Worm (Caenorhabditis elegans) whole organism, L2 larva: ENCODE data around the gene C06H2.2.

Experiments
- C34F6.9 ChIP-seq: fragments of 150-350 bp; optimal IDR thresholded peaks from 2 replicates; lab custom pipeline; 2014; ENCODE audit warnings: missing biosample characterization, missing genetic modification characterization
- F13H6.1 ChIP-seq: sonication (generic microtip); optimal IDR thresholded peaks from 2 replicates; lab custom pipeline; 2016; ENCODE audit warnings: missing genetic modification characterization, missing compliant biosample characterization
- R02D3.7 ChIP-seq: fragments of 150-350 bp; optimal IDR thresholded peaks from 2 replicates; lab custom pipeline; 2014; ENCODE audit warnings: missing biosample characterization, missing genetic modification characterization
- Y55F3AM.14 ChIP-seq: fragments of 200-800 bp; sonication (Bioruptor generic); optimal IDR thresholded peaks from 2 replicates; lab custom pipeline; 2018; ENCODE audit warnings: mild to moderate bottlenecking, missing genetic modification characterization, missing compliant biosample characterization
- ZK546.5 ChIP-seq: sonication (generic microtip); optimal IDR thresholded peaks from 2 replicates; lab custom pipeline; 2017; ENCODE audit warnings: missing biosample characterization, missing genetic modification characterization
- alr-1 ChIP-seq: fragments of 150-350 bp; optimal IDR thresholded peaks from 2 replicates; lab custom pipeline; 2014; ENCODE audit warnings: missing biosample characterization, missing genetic modification characterization
- aly-2 ChIP-seq: fragments of 150-350 bp; optimal IDR thresholded peaks from 2 replicates; lab custom pipeline; 2014; ENCODE audit warnings: missing biosample characterization, missing genetic modification characterization
- ama-1 ChIP-seq: fragments of 150-350 bp; optimal IDR thresholded peaks from 2 replicates; lab custom pipeline; 2018; ENCODE audit warnings: inconsistent platforms
- ceh-16 ChIP-seq: fragments of 150-350 bp; optimal IDR thresholded peaks from 2 replicates; lab custom pipeline; 2014; ENCODE audit warnings: missing biosample characterization, missing genetic modification characterization
- ceh-82 ChIP-seq: fragments of 150-350 bp; optimal IDR thresholded peaks from 2 replicates; lab custom pipeline; 2014; ENCODE audit warnings: missing biosample characterization, missing genetic modification characterization
- dmd-4 ChIP-seq: sonication (generic microtip); optimal IDR thresholded peaks from 2 replicates; lab custom pipeline; 2017; ENCODE audit warnings: missing biosample characterization, missing genetic modification characterization
- egl-27 ChIP-seq: sonication (generic microtip); optimal IDR thresholded peaks from 3 replicates; lab custom pipeline; 2017; ENCODE audit warnings: missing biosample characterization, missing genetic modification reagents, missing genetic modification characterization
- fos-1 ChIP-seq: fragments of 150-350 bp; optimal IDR thresholded peaks from 2 replicates; lab custom pipeline; 2014; ENCODE audit warnings: missing biosample characterization, missing genetic modification characterization
- gmeb-1 ChIP-seq: fragments of 150-350 bp; optimal IDR thresholded peaks from 2 replicates; lab custom pipeline; 2014; ENCODE audit warnings: missing biosample characterization, missing genetic modification characterization
- lin-11 ChIP-seq: fragments of 150-350 bp; sonication (generic microtip); optimal IDR thresholded peaks from 2 replicates; lab custom pipeline; 2014; ENCODE audit warnings: missing biosample characterization, missing genetic modification characterization, inconsistent platforms, mixed read lengths
- lin-13 ChIP-seq: fragments of 150-350 bp; optimal IDR thresholded peaks from 2 replicates; lab custom pipeline; 2014; ENCODE audit warnings: missing biosample characterization, missing genetic modification reagents, missing genetic modification characterization
- lin-39 ChIP-seq: fragments of 150-350 bp; optimal IDR thresholded peaks from 2 replicates; lab custom pipeline; 2014; ENCODE audit warnings: missing biosample characterization, missing genetic modification reagents, missing genetic modification characterization
- lsy-2 ChIP-seq, 2 experiments: fragments of 150-350 bp in 1 of 2; sonication (generic microtip) in 1 of 2; optimal IDR thresholded peaks; 2 replicates each; lab custom pipeline; 2014 to 2017; ENCODE audit warnings: missing biosample characterization in 2 of 2, missing genetic modification characterization in 2 of 2
- mab-5 ChIP-seq: fragments of 150-350 bp; optimal IDR thresholded peaks from 2 replicates; lab custom pipeline; 2014; ENCODE audit warnings: missing biosample characterization, missing genetic modification characterization
- mdl-1 ChIP-seq, 2 experiments: fragments of 150-350 bp in 1 of 2; sonication (generic microtip) in 1 of 2; optimal IDR thresholded peaks; 2 replicates each; lab custom pipeline; 2017; ENCODE audit warnings: missing biosample characterization in 2 of 2, missing genetic modification characterization in 2 of 2
- nhr-10 ChIP-seq: sonication (generic microtip); optimal IDR thresholded peaks from 2 replicates; lab custom pipeline; 2017; ENCODE audit warnings: missing biosample characterization, missing genetic modification characterization
- nhr-11 ChIP-seq: fragments of 150-350 bp; optimal IDR thresholded peaks from 2 replicates; lab custom pipeline; 2014; ENCODE audit warnings: missing biosample characterization, missing genetic modification characterization
- nhr-12 ChIP-seq: fragments of 150-350 bp; optimal IDR thresholded peaks from 2 replicates; lab custom pipeline; 2014; ENCODE audit warnings: missing biosample characterization, missing genetic modification characterization
- nhr-21 ChIP-seq: fragments of 150-350 bp; optimal IDR thresholded peaks from 2 replicates; lab custom pipeline; 2014; ENCODE audit warnings: missing biosample characterization, missing genetic modification characterization
- nhr-23 ChIP-seq: fragments of 150-350 bp; optimal IDR thresholded peaks from 2 replicates; lab custom pipeline; 2014; ENCODE audit warnings: missing biosample characterization, missing genetic modification reagents, missing genetic modification characterization
- nhr-237 ChIP-seq: fragments of 150-350 bp; optimal IDR thresholded peaks from 2 replicates; lab custom pipeline; 2014; ENCODE audit warnings: missing biosample characterization, missing genetic modification characterization
- nhr-25 ChIP-seq: fragments of 150-350 bp; sonication (generic microtip); optimal IDR thresholded peaks from 3 replicates; lab custom pipeline; 2014; ENCODE audit warnings: missing biosample characterization, missing genetic modification characterization
- nhr-6 ChIP-seq: fragments of 150-350 bp; optimal IDR thresholded peaks from 2 replicates; lab custom pipeline; 2014; ENCODE audit warnings: missing biosample characterization, missing genetic modification characterization
- nhr-77 ChIP-seq: fragments of 150-350 bp; optimal IDR thresholded peaks from 2 replicates; lab custom pipeline; 2014; ENCODE audit warnings: missing biosample characterization, missing genetic modification characterization
- peb-1 ChIP-seq: fragments of 150-350 bp; optimal IDR thresholded peaks from 2 replicates; lab custom pipeline; 2014; ENCODE audit warnings: missing biosample characterization, missing genetic modification characterization
- sem-4 ChIP-seq: fragments of 150-350 bp; optimal IDR thresholded peaks from 2 replicates; lab custom pipeline; 2014; ENCODE audit warnings: missing biosample characterization, missing genetic modification reagents, missing genetic modification characterization
- skn-1 ChIP-seq: sonication (generic microtip); optimal IDR thresholded peaks from 2 replicates; lab custom pipeline; 2017; ENCODE audit warnings: missing biosample characterization, missing genetic modification characterization
- sma-3 ChIP-seq: sonication (generic microtip); optimal IDR thresholded peaks from 2 replicates; lab custom pipeline; 2016; ENCODE audit warnings: missing genetic modification reagents, missing genetic modification characterization, missing compliant biosample characterization
- sma-9 ChIP-seq, 2 experiments: fragments of 150-350 bp in 1 of 2; sonication (generic microtip) in 1 of 2; optimal IDR thresholded peaks; 2 replicates each; lab custom pipeline; 2014 to 2016; ENCODE audit warnings: missing genetic modification characterization in 2 of 2, mild to moderate bottlenecking in 1 of 2, missing biosample characterization in 1 of 2, missing compliant biosample characterization in 1 of 2, missing genetic modification reagents in 1 of 2, moderate library complexity in 1 of 2
- snpc-4 ChIP-seq: fragments of 150-350 bp; optimal IDR thresholded peaks from 2 replicates; lab custom pipeline; 2014; ENCODE audit warnings: missing biosample characterization, missing genetic modification characterization
- unc-39 ChIP-seq: fragments of 150-350 bp; optimal IDR thresholded peaks from 2 replicates; lab custom pipeline; 2014; ENCODE audit warnings: missing biosample characterization, missing genetic modification characterization
- unc-55 ChIP-seq: fragments of 150-350 bp; sonication (generic microtip); optimal IDR thresholded peaks from 3 replicates; lab custom pipeline; 2014; ENCODE audit warnings: missing biosample characterization, missing genetic modification reagents, missing genetic modification characterization
- unc-62 ChIP-seq: fragments of 150-350 bp; optimal IDR thresholded peaks from 2 replicates; lab custom pipeline; 2014; ENCODE audit warnings: missing biosample characterization, missing genetic modification reagents, missing genetic modification characterization
- zag-1 ChIP-seq: fragments of 150-350 bp; optimal IDR thresholded peaks from 2 replicates; lab custom pipeline; 2014; ENCODE audit warnings: missing biosample characterization, missing genetic modification characterization
- ztf-1 ChIP-seq: fragments of 200-800 bp; sonication (Bioruptor generic); conservative IDR thresholded peaks from 2 replicates; pipeline ENCODE4 v1.3.6; 2022; ENCODE audit warnings: missing genetic modification characterization, missing compliant biosample characterization
- ztf-11 ChIP-seq: sonication (generic microtip); optimal IDR thresholded peaks from 2 replicates; lab custom pipeline; 2017; ENCODE audit warnings: missing biosample characterization, missing genetic modification characterization

The C06H2.2 gene

ce11 chrV:11127197-11127596 lies 2.2 kb downstream of the C06H2.2 start, which contains the start of gene jmjd-5:
jmjd-5 (plus strand) TSS chrV:11127497.
- no peak for TF ChIP-seq ztf-1 (GFP tag; lab: Robert Waterston, UW)
- no peak for TF ChIP-seq C34F6.9
- TF ChIP-seq alr-1 (tag; lab: Kevin White, UChicago): no peak
- no peak for TF ChIP-seq nhr-237 (tag; lab: Kevin White, UChicago)
- no peak for TF ChIP-seq Y55F3AM.14 (GFP tag; lab: Kevin White, UChicago)
- TF ChIP-seq nhr-77: no peak
- no peak for TF ChIP-seq F13H6.1 (tag; lab: Kevin White, UChicago)
- TF ChIP-seq sem-4 (tag; lab: Kevin White, UChicago): no peak
- no peak for TF ChIP-seq ztf-11
- TF ChIP-seq dmd-4: no peak
- TF ChIP-seq nhr-23 (tag; lab: Kevin White, UChicago): no peak
- no peak for TF ChIP-seq nhr-10 (tag; lab: Kevin White, UChicago)
- no peak for TF ChIP-seq ceh-16 (tag; lab: Kevin White, UChicago)

DNA sequence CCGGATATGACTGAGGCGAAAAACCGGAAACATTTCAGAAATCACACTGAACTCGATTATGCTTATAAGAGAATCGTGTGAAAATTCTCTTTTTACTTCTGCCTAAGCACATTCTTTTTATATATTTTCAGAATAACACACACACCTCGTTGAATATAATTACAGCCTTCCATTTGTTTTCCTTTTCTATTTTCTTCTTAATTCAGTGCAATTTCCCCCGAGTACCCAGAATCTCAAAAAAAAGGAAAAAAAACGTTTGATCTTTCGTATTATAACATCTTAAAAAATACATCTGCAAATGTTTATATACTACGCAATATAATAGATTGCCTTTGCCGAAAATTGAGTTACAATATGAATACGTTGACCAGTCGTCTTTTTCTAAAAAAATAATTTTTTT lies 6.8 kb downstream of the C06H2.2 start:
- TF ChIP-seq lin-39 (tag; lab: Kevin White, UChicago): no peak

DNA sequence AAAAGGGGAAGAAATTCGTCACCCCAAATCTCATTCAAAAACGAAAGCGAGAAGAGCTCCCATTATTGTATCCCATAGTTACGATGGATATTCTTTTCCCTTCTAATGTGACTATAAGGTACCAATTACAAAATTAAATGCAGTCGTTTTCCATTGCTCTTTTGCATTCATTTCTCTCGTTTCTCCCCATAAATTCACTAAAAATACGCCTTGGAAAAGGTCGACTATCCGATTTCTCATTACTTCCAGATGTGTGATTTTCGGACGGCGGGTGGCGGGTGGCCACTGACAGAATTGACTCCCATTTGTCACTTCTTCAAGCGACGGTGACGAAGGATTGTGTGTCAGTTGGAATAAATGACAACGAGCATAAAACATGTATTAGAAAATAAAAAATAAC lies 8.5 kb downstream of the C06H2.2 start:
- no peak for TF ChIP-seq peb-1 (tag; lab: Kevin White, UChicago)
- TF ChIP-seq nhr-10 (tag; lab: Kevin White, UChicago): no peak
- no peak for TF ChIP-seq ztf-1 (GFP tag; lab: Robert Waterston, UW)
- no peak for TF ChIP-seq zag-1
- no peak for TF ChIP-seq sma-3 (GFP tag; lab: Kevin White, UChicago)
- TF ChIP-seq alr-1 (tag; lab: Kevin White, UChicago): no peak
- no peak for TF ChIP-seq unc-62
- no peak for TF ChIP-seq unc-39 (tag; lab: Kevin White, UChicago)
- no peak for TF ChIP-seq lsy-2 (tag; optimal IDR thresholded peaks at IDR 0.05; lab: Kevin White, UChicago)
- TF ChIP-seq gmeb-1 (tag; lab: Kevin White, UChicago): no peak
- TF ChIP-seq sem-4 (tag; lab: Kevin White, UChicago): no peak

- TF ChIP-seq unc-39 (tag; lab: Kevin White, UChicago): no peak
- no peak for TF ChIP-seq unc-62
- no peak for TF ChIP-seq dmd-4
- TF ChIP-seq aly-2: no peak
- TF ChIP-seq lin-39 (tag; lab: Kevin White, UChicago): no peak
- no peak for TF ChIP-seq ztf-11
- no peak for TF ChIP-seq alr-1 (tag; lab: Kevin White, UChicago)
- no peak for TF ChIP-seq F13H6.1 (tag; lab: Kevin White, UChicago)
- TF ChIP-seq unc-55 (GFP tag; lab: Kevin White, UChicago): no peak
- no peak for TF ChIP-seq nhr-25 (tag; lab: Kevin White, UChicago)
- TF ChIP-seq fos-1: no peak
- TF ChIP-seq nhr-6 (tag; lab: Kevin White, UChicago): no peak
- no peak for TF ChIP-seq lsy-2 (tag; optimal IDR thresholded peaks at IDR 0.05; lab: Kevin White, UChicago)
- no peak for TF ChIP-seq ama-1
- TF ChIP-seq sem-4 (tag; lab: Kevin White, UChicago): no peak
- TF ChIP-seq, all 48 proteins: peak for 0
Measured at ce11 chrV:11134296-11134695, 9.3 kb downstream of the C06H2.2 start, which contains the start of gene glb-3. glb-3 (plus strand) TSS chrV:11134596.

- TF ChIP-seq lin-11: no peak
- TF ChIP-seq ZK546.5: no peak
- TF ChIP-seq ztf-11: no peak
- no peak for TF ChIP-seq egl-27 (tag; lab: Kevin White, UChicago)
- TF ChIP-seq Y55F3AM.14 (GFP tag; lab: Kevin White, UChicago): no peak
- no peak for TF ChIP-seq nhr-77
- TF ChIP-seq C34F6.9: peak; percentile 4
- peak in 1 of 2 experiments; percentile 27 for TF ChIP-seq lsy-2 (tag; optimal IDR thresholded peaks at IDR 0.05; lab: Kevin White, UChicago)
- no peak for TF ChIP-seq nhr-237 (tag; lab: Kevin White, UChicago)
- TF ChIP-seq nhr-12 (tag; lab: Kevin White, UChicago): no peak
- TF ChIP-seq nhr-23 (tag; lab: Kevin White, UChicago): no peak
- no peak for TF ChIP-seq ama-1
- TF ChIP-seq lin-13 (GFP tag; lab: Kevin White, UChicago): no peak
- no peak for TF ChIP-seq gmeb-1 (tag; lab: Kevin White, UChicago)
- no peak for TF ChIP-seq mab-5 (tag; lab: Kevin White, UChicago)
- TF ChIP-seq alr-1 (tag; lab: Kevin White, UChicago): no peak
- TF ChIP-seq snpc-4: no peak
- TF ChIP-seq zag-1: no peak
- no peak for TF ChIP-seq ceh-16 (tag; lab: Kevin White, UChicago)
- no peak for TF ChIP-seq lin-39 (tag; lab: Kevin White, UChicago)
- TF ChIP-seq R02D3.7 (tag; lab: Kevin White, UChicago): no peak
- peak; percentile 53 for TF ChIP-seq F13H6.1 (tag; lab: Kevin White, UChicago)
- no peak for TF ChIP-seq ztf-1 (GFP tag; lab: Robert Waterston, UW)
- no peak for TF ChIP-seq nhr-25 (tag; lab: Kevin White, UChicago)
- no peak for TF ChIP-seq dmd-4
- no peak for TF ChIP-seq ceh-82 (tag; lab: Kevin White, UChicago)
- TF ChIP-seq skn-1 (tag; lab: Kevin White, UChicago): no peak
- TF ChIP-seq nhr-21 (tag; lab: Kevin White, UChicago): no peak
- TF ChIP-seq nhr-10 (tag; lab: Kevin White, UChicago): no peak
- peak; percentile 38 for TF ChIP-seq unc-55 (GFP tag; lab: Kevin White, UChicago)
- TF ChIP-seq nhr-11 (tag; lab: Kevin White, UChicago): no peak
- no peak for TF ChIP-seq mdl-1 (tag; optimal IDR thresholded peaks at IDR 0.05; lab: Kevin White, UChicago)
- TF ChIP-seq nhr-6 (tag; lab: Kevin White, UChicago): no peak
- peak; percentile 66 for TF ChIP-seq sma-9 (GFP tag; optimal IDR thresholded peaks at IDR 0.05; lab: Kevin White, UChicago)
- no peak for TF ChIP-seq sma-9 (tag; optimal IDR thresholded peaks at IDR 0.05; lab: Kevin White, UChicago)
Measured at ce11 chrV:11140326-11140725, 15.3 kb downstream of the C06H2.2 start.
